Worm (Caenorhabditis elegans): ENCODE measurements around the gene rab-19.

DNA sequence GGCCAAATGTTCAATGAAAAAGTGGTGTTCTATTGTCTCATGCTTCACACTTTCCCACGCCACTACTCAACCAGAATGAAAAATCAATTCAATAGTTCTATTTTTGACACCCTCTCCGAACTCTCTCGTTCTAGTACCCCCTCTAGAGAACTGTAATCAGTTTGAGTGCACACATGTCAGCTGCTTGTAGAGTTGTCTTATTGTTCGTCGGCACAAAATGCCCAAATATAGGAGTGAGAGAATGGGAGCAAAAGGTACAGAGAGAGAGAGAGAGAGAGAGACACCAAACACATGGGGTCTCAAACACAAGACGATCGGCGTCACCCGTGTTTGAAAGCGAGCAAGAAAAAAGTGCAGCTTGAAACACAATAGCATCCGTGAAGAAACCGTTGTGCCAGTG lies 49.9 kb downstream of the rab-19 start:
- TF ChIP-seq egl-27 (tag; optimal IDR thresholded peaks at IDR 0.05) = no peak
- TF ChIP-seq nhr-28 (tag; optimal IDR thresholded peaks at IDR 0.05) = no peak
- TF ChIP-seq ceh-82 (tag; optimal IDR thresholded peaks at IDR 0.05) = no peak
- TF ChIP-seq zag-1 (tag; optimal IDR thresholded peaks at IDR 0.05) = no peak
- TF ChIP-seq fkh-10 (GFP tag; optimal IDR thresholded peaks at IDR 0.05) = no peak
- TF ChIP-seq aly-2 (tag; optimal IDR thresholded peaks at IDR 0.05) = no peak
- TF ChIP-seq sea-2 (GFP tag; optimal IDR thresholded peaks at IDR 0.05) = no peak
- no peak for TF ChIP-seq R02D3.7 (tag; optimal IDR thresholded peaks at IDR 0.05)

Measured in whole organism, L3 larva.